Worm (Caenorhabditis elegans) whole organism, L4 larva: ENCODE results near the gene ugt-11.

Source experiments
- aly-2 ChIP-seq: sonication (generic microtip); optimal IDR thresholded peaks from 2 replicates; lab custom pipeline; 2018; ENCODE audit warnings: missing biosample characterization, missing genetic modification characterization
- dpl-1 ChIP-seq: fragments of 150-350 bp; optimal IDR thresholded peaks from 2 replicates; lab custom pipeline; 2014; ENCODE audit warnings: missing biosample characterization, missing genetic modification reagents, missing genetic modification characterization
- fos-1 ChIP-seq: fragments of 150-350 bp; optimal IDR thresholded peaks from 2 replicates; lab custom pipeline; 2014; ENCODE audit warnings: missing biosample characterization, missing genetic modification characterization
- lin-13 ChIP-seq: fragments of 150-350 bp; optimal IDR thresholded peaks from 2 replicates; lab custom pipeline; 2014; ENCODE audit warnings: missing biosample characterization, missing genetic modification reagents, missing genetic modification characterization
- pha-4 ChIP-seq, 2 experiments: fragments of 150-350 bp in 1 of 2; fragments of 200-800 bp in 1 of 2; sonication (Bioruptor generic) in 1 of 2; IDR thresholded peaks in 1 of 2; optimal IDR thresholded peaks in 1 of 2; 2 replicates each; pipeline versions ENCODE4 v1.3.6 to Lab custom; 2014 to 2022; ENCODE audit warnings: missing genetic modification characterization in 2 of 2, missing genetic modification reagents in 2 of 2, missing biosample characterization in 1 of 2, missing compliant biosample characterization in 1 of 2
- unc-62 ChIP-seq, 3 experiments: fragments of 150-350 bp in 1 of 3; sonication (generic microtip); optimal IDR thresholded peaks in 2 of 3; peaks in 1 of 3; 1 replicate in 1 of 3; 2 replicates in 2 of 3; lab custom pipeline; 2014 to 2017; ENCODE audit warnings: missing biosample characterization in 3 of 3, missing genetic modification characterization in 3 of 3, missing genetic modification reagents in 3 of 3, missing genotype in 1 of 3
- ztf-11 ChIP-seq: fragments of 150-350 bp; optimal IDR thresholded peaks from 2 replicates; lab custom pipeline; 2014; ENCODE audit warnings: missing biosample characterization, missing genetic modification characterization
- ztf-7 ChIP-seq: fragments of 150-350 bp; optimal IDR thresholded peaks from 2 replicates; lab custom pipeline; 2014; ENCODE audit warnings: missing biosample characterization, missing genetic modification characterization

- TF ChIP-seq ztf-7 (tag; lab: Kevin White, UChicago) (no peak), unc-62 (GFP tag; optimal IDR thresholded peaks at IDR 0.05 in 1 of 2; lab: Kevin White, UChicago) (no peak), unc-62 (tag; optimal IDR thresholded peaks at IDR 0.05; lab: Kevin White, UChicago) (no peak), ztf-11 (no peak), dpl-1 (GFP tag; lab: Kevin White, UChicago) (no peak), lin-13 (GFP tag; lab: Kevin White, UChicago) (no peak), aly-2 (no peak), fos-1 (tag; lab: Kevin White, UChicago) (no peak), pha-4 (GFP tag; IDR thresholded peaks at IDR 0.05; lab: Robert Waterston, UW) (no peak), pha-4 (tag; optimal IDR thresholded peaks at IDR 0.05; lab: Kevin White, UChicago) (no peak)
Measured at ce11 chrV:4894971-4895370, at the start of gene ugt-11.
